Worm (Caenorhabditis elegans) whole organism, L1 larva: Measurements from ENCODE around the gene csn-5.

Experiments used
- C34B4.2 ChIP-seq: sonication (generic microtip); optimal IDR thresholded peaks from 2 replicates; lab custom pipeline; 2017; ENCODE audit warnings: mild to moderate bottlenecking, missing genetic modification characterization, missing compliant biosample characterization
- F16B12.6 ChIP-seq: fragments of 150-350 bp; optimal IDR thresholded peaks from 2 replicates; lab custom pipeline; 2014; ENCODE audit warnings: missing biosample characterization, missing genetic modification characterization
- aha-1 ChIP-seq: fragments of 150-350 bp; optimal IDR thresholded peaks from 2 replicates; lab custom pipeline; 2014; ENCODE audit warnings: missing biosample characterization, missing genetic modification characterization
- alr-1 ChIP-seq: fragments of 200-800 bp; sonication (Bioruptor generic); optimal IDR thresholded peaks from 2 replicates; lab custom pipeline; 2018; ENCODE audit warnings: borderline replicate concordance, mild to moderate bottlenecking, missing genetic modification characterization, missing compliant biosample characterization
- ama-1 ChIP-seq: fragments of 150-350 bp; optimal IDR thresholded peaks from 2 replicates; lab custom pipeline; 2014
- blmp-1 ChIP-seq: fragments of 150-350 bp; optimal IDR thresholded peaks from 2 replicates; lab custom pipeline; 2014; ENCODE audit warnings: missing biosample characterization, missing genetic modification characterization
- ceh-8 ChIP-seq: fragments of 200-800 bp; sonication (Bioruptor generic); optimal IDR thresholded peaks from 2 replicates; lab custom pipeline; 2018; ENCODE audit warnings: mild to moderate bottlenecking, missing genetic modification characterization, moderate library complexity, missing compliant biosample characterization
- ceh-82 ChIP-seq, 3 experiments: fragments of 150-350 bp in 1 of 3; sonication (generic microtip) in 2 of 3; optimal IDR thresholded peaks; 2 replicates each; lab custom pipeline; 2014 to 2017; ENCODE audit warnings: missing biosample characterization in 3 of 3, missing genetic modification characterization in 3 of 3
- ceh-88 ChIP-seq: fragments of 200-800 bp; sonication (Bioruptor generic); IDR thresholded peaks from 2 replicates; pipeline ENCODE4 v1.3.6; 2022; ENCODE audit warnings: missing genetic modification characterization, missing compliant biosample characterization
- ceh-90 ChIP-seq: sonication (generic microtip); optimal IDR thresholded peaks from 2 replicates; lab custom pipeline; 2016; ENCODE audit warnings: missing genetic modification characterization, missing compliant biosample characterization
- dpl-1 ChIP-seq, 3 experiments: fragments of 150-350 bp in 2 of 3; sonication (generic microtip) in 1 of 3; optimal IDR thresholded peaks; 2 replicates each; lab custom pipeline; 2014 to 2017; ENCODE audit warnings: missing biosample characterization in 3 of 3, missing genetic modification characterization in 3 of 3, missing genetic modification reagents in 3 of 3
- dsc-1 ChIP-seq: sonication (generic microtip); optimal IDR thresholded peaks from 2 replicates; lab custom pipeline; 2016; ENCODE audit warnings: mild to moderate bottlenecking, missing genetic modification characterization, missing compliant biosample characterization
- efl-1 ChIP-seq, 4 experiments: fragments of 150-350 bp; optimal IDR thresholded peaks in 3 of 4; peaks in 1 of 4; 1 replicate in 1 of 4; 2 replicates in 3 of 4; lab custom pipeline; 2014; ENCODE audit warnings: missing biosample characterization in 2 of 4, missing genetic modification characterization in 2 of 4, missing genetic modification reagents in 2 of 4
- egl-13 ChIP-seq: sonication (generic microtip); optimal IDR thresholded peaks from 2 replicates; lab custom pipeline; 2016; ENCODE audit warnings: missing genotype, missing genetic modification reagents, missing genetic modification characterization, missing compliant biosample characterization
- egl-27 ChIP-seq, 2 experiments: fragments of 150-350 bp in 1 of 2; sonication (generic microtip); optimal IDR thresholded peaks; 3 replicates each; lab custom pipeline; 2017 to 2018; ENCODE audit warnings: missing biosample characterization in 2 of 2, missing genetic modification characterization in 2 of 2, missing genetic modification reagents in 2 of 2
- elt-2 ChIP-seq: sonication (generic microtip); optimal IDR thresholded peaks from 2 replicates; lab custom pipeline; 2016; ENCODE audit warnings: missing genetic modification characterization, mild to moderate bottlenecking, inconsistent platforms, missing compliant biosample characterization, missing genetic modification reagents
- ets-5 ChIP-seq: fragments of 200-800 bp; sonication (Bioruptor generic); IDR thresholded peaks from 2 replicates; pipeline ENCODE4 v1.3.6; 2022; ENCODE audit warnings: missing genetic modification characterization, missing compliant biosample characterization
- fkh-4 ChIP-seq: sonication (generic microtip); optimal IDR thresholded peaks from 2 replicates; lab custom pipeline; 2016; ENCODE audit warnings: missing compliant biosample characterization, missing genetic modification characterization, borderline replicate concordance
- grh-1 ChIP-seq: fragments of 200-800 bp; sonication (Bioruptor generic); IDR thresholded peaks from 2 replicates; pipeline ENCODE4 v1.3.6; 2022; ENCODE audit warnings: missing genetic modification reagents, missing genetic modification characterization, missing compliant biosample characterization
- hlh-17 ChIP-seq: fragments of 200-800 bp; sonication (Bioruptor generic); optimal IDR thresholded peaks from 2 replicates; lab custom pipeline; 2018; ENCODE audit warnings: missing genetic modification characterization, mild to moderate bottlenecking, missing compliant biosample characterization, moderate library complexity, borderline replicate concordance
- hpl-2 ChIP-seq: fragments of 150-350 bp; optimal IDR thresholded peaks from 2 replicates; lab custom pipeline; 2014; ENCODE audit warnings: missing biosample characterization, missing genetic modification reagents, missing genetic modification characterization
- irx-1 ChIP-seq: sonication (generic microtip); optimal IDR thresholded peaks from 2 replicates; lab custom pipeline; 2016; ENCODE audit warnings: missing genetic modification characterization, missing compliant biosample characterization
- isw-1 ChIP-seq: fragments of 200-800 bp; sonication (Bioruptor generic); IDR thresholded peaks from 2 replicates; pipeline ENCODE4 v1.3.6; 2022; ENCODE audit warnings: missing genetic modification characterization, missing compliant biosample characterization
- lin-13 ChIP-seq: fragments of 150-350 bp; optimal IDR thresholded peaks from 2 replicates; lab custom pipeline; 2014; ENCODE audit warnings: missing biosample characterization, missing genetic modification reagents, missing genetic modification characterization
- lin-14 ChIP-seq: fragments of 200-800 bp; sonication (Bioruptor generic); optimal IDR thresholded peaks from 2 replicates; lab custom pipeline; 2018; ENCODE audit warnings: mild to moderate bottlenecking, missing genetic modification characterization, moderate library complexity, missing compliant biosample characterization
- lin-35 ChIP-seq, 2 experiments: fragments of 150-350 bp; optimal IDR thresholded peaks; 2 replicates each; lab custom pipeline; 2014; ENCODE audit warnings: missing biosample characterization in 2 of 2, missing genetic modification characterization in 2 of 2, missing genetic modification reagents in 2 of 2
- lir-3 ChIP-seq: sonication (generic microtip); optimal IDR thresholded peaks from 2 replicates; lab custom pipeline; 2016; ENCODE audit warnings: mild to moderate bottlenecking, missing genetic modification characterization, moderate library complexity, missing compliant biosample characterization; ENCODE audit not compliant: poor library complexity
- mab-9 ChIP-seq: fragments of 200-800 bp; sonication (Bioruptor generic); IDR thresholded peaks from 2 replicates; pipeline ENCODE4 v1.3.6; 2022; ENCODE audit warnings: missing genetic modification reagents, missing genetic modification characterization, missing compliant biosample characterization
- mdl-1 ChIP-seq, 2 experiments: fragments of 150-350 bp; optimal IDR thresholded peaks; 2 replicates each; lab custom pipeline; 2014 to 2017; ENCODE audit warnings: missing biosample characterization in 2 of 2, missing genetic modification characterization in 2 of 2, inconsistent platforms in 1 of 2
- mef-2 ChIP-seq: fragments of 150-350 bp; optimal IDR thresholded peaks from 2 replicates; lab custom pipeline; 2014; ENCODE audit warnings: missing biosample characterization, missing genetic modification characterization
- mep-1 ChIP-seq: fragments of 150-350 bp; optimal IDR thresholded peaks from 2 replicates; lab custom pipeline; 2014; ENCODE audit warnings: missing biosample characterization, missing genetic modification characterization
- nhr-11 ChIP-seq: fragments of 150-350 bp; optimal IDR thresholded peaks from 2 replicates; lab custom pipeline; 2014; ENCODE audit warnings: missing biosample characterization, missing genetic modification characterization
- nhr-12 ChIP-seq: sonication (generic microtip); optimal IDR thresholded peaks from 2 replicates; lab custom pipeline; 2017; ENCODE audit warnings: missing biosample characterization, missing genetic modification characterization
- nhr-20 ChIP-seq: sonication (generic microtip); optimal IDR thresholded peaks from 2 replicates; lab custom pipeline; 2016; ENCODE audit warnings: mild to moderate bottlenecking, missing genetic modification characterization, missing compliant biosample characterization
- nhr-28 ChIP-seq: fragments of 150-350 bp; optimal IDR thresholded peaks from 2 replicates; lab custom pipeline; 2014; ENCODE audit warnings: missing biosample characterization, missing genetic modification characterization
- nhr-47 ChIP-seq: sonication (generic microtip); optimal IDR thresholded peaks from 2 replicates; lab custom pipeline; 2016; ENCODE audit warnings: mild to moderate bottlenecking, missing genetic modification characterization, moderate library complexity, missing compliant biosample characterization
- nhr-90 ChIP-seq: sonication (generic microtip); optimal IDR thresholded peaks from 2 replicates; lab custom pipeline; 2016; ENCODE audit warnings: mild to moderate bottlenecking, missing genetic modification characterization, missing compliant biosample characterization; ENCODE audit not compliant: poor library complexity
- pag-3 ChIP-seq: sonication (generic microtip); optimal IDR thresholded peaks from 2 replicates; lab custom pipeline; 2017; ENCODE audit warnings: missing genetic modification characterization, mild to moderate bottlenecking, missing compliant biosample characterization, antibody characterized with exemption, borderline replicate concordance; ENCODE audit not compliant: insufficient read depth
- rnt-1 ChIP-seq: sonication (generic microtip); optimal IDR thresholded peaks from 2 replicates; lab custom pipeline; 2016; ENCODE audit warnings: mild to moderate bottlenecking, missing genetic modification characterization, moderate library complexity, missing compliant biosample characterization
- skn-1 ChIP-seq: fragments of 150-350 bp; optimal IDR thresholded peaks from 2 replicates; lab custom pipeline; 2014; ENCODE audit warnings: missing biosample characterization, missing genetic modification characterization
- snu-23 ChIP-seq: sonication (generic microtip); optimal IDR thresholded peaks from 2 replicates; lab custom pipeline; 2016; ENCODE audit warnings: missing genetic modification characterization, missing compliant biosample characterization
- sox-4 ChIP-seq: sonication (generic microtip); optimal IDR thresholded peaks from 2 replicates; lab custom pipeline; 2016; ENCODE audit warnings: missing genetic modification characterization, missing compliant biosample characterization
- sptf-1 ChIP-seq: fragments of 150-350 bp; optimal IDR thresholded peaks from 2 replicates; lab custom pipeline; 2014; ENCODE audit warnings: missing biosample characterization, missing genetic modification characterization
- sup-37 ChIP-seq: fragments of 200-800 bp; sonication (Bioruptor generic); optimal IDR thresholded peaks from 2 replicates; lab custom pipeline; 2018; ENCODE audit warnings: mild to moderate bottlenecking, missing genetic modification characterization, missing compliant biosample characterization
- swsn-7 ChIP-seq: sonication (generic microtip); optimal IDR thresholded peaks from 2 replicates; lab custom pipeline; 2016; ENCODE audit warnings: missing genetic modification characterization, missing compliant biosample characterization
- tlp-1 ChIP-seq: fragments of 150-350 bp; optimal IDR thresholded peaks from 2 replicates; lab custom pipeline; 2014; ENCODE audit warnings: missing biosample characterization, missing genetic modification characterization
- unc-130 ChIP-seq: fragments of 150-350 bp; optimal IDR thresholded peaks from 2 replicates; lab custom pipeline; 2017; ENCODE audit warnings: missing biosample characterization, missing genetic modification characterization, inconsistent platforms
- unc-30 ChIP-seq: sonication (generic microtip); optimal IDR thresholded peaks from 2 replicates; lab custom pipeline; 2017; ENCODE audit warnings: missing biosample characterization, missing genetic modification characterization
- unc-86 ChIP-seq: sonication (generic microtip); optimal IDR thresholded peaks from 2 replicates; lab custom pipeline; 2016; ENCODE audit warnings: missing genetic modification characterization, missing compliant biosample characterization
- unc-98 ChIP-seq: fragments of 200-800 bp; sonication (Bioruptor generic); IDR thresholded peaks from 2 replicates; pipeline ENCODE4 v1.3.6; 2022; ENCODE audit warnings: missing genetic modification characterization, missing compliant biosample characterization
- xbp-1 ChIP-seq: sonication (generic microtip); optimal IDR thresholded peaks from 2 replicates; lab custom pipeline; 2016; ENCODE audit warnings: missing genetic modification characterization, missing compliant biosample characterization
- ztf-4 ChIP-seq: fragments of 150-350 bp; optimal IDR thresholded peaks from 2 replicates; lab custom pipeline; 2014; ENCODE audit warnings: missing biosample characterization, missing genetic modification characterization

The csn-5 gene

ce11 chrIV:5607343-5607742, 42.0 kb upstream of the csn-5 start:
- TF ChIP-seq efl-1 (optimal IDR thresholded peaks at IDR 0.05; lab: Kevin White, UChicago) (peak; percentile 33 to 35), efl-1 (GFP tag; optimal IDR thresholded peaks at IDR 0.05 in 1 of 2; lab: Kevin White, UChicago) (peak; percentile 4 to 92), nhr-28 (tag; lab: Kevin White, UChicago) (no peak), dsc-1 (tag; lab: Kevin White, UChicago) (peak; percentile 36), nhr-90 (no peak), hpl-2 (no peak), unc-30 (tag; lab: Kevin White, UChicago) (no peak), nhr-47 (peak; percentile 62), blmp-1 (tag; lab: Kevin White, UChicago) (no peak), lin-13 (GFP tag; lab: Kevin White, UChicago) (no peak), rnt-1 (peak; percentile 69), sup-37 (GFP tag; lab: Kevin White, UChicago) (no peak), lir-3 (peak; percentile 12), ets-5 (no peak), ama-1 (lab: Kevin White, UChicago) (peak; percentile 48), hlh-17 (GFP tag; lab: Kevin White, UChicago) (no peak), mep-1 (tag; lab: Kevin White, UChicago) (peak; percentile 73), ceh-88 (no peak), ceh-8 (peak; percentile 18), tlp-1 (tag; lab: Kevin White, UChicago) (no peak), nhr-12 (tag; lab: Kevin White, UChicago) (no peak), snu-23 (GFP tag; lab: Kevin White, UChicago) (peak; percentile 54), mdl-1 (tag; optimal IDR thresholded peaks at IDR 0.05; lab: Kevin White, UChicago) (peak in 1 of 2 experiments; percentile 79), ceh-82 (tag; optimal IDR thresholded peaks at IDR 0.05; lab: Kevin White, UChicago) (peak in 1 of 3 experiments; percentile 64), ztf-4 (tag; lab: Kevin White, UChicago) (peak; percentile 80), irx-1 (tag; lab: Kevin White, UChicago) (peak; percentile 56), fkh-4 (tag; lab: Kevin White, UChicago) (no peak), skn-1 (peak; percentile 66), dpl-1 (GFP tag; optimal IDR thresholded peaks at IDR 0.05; lab: Kevin White, UChicago) (peak in 1 of 3 experiments; percentile 46), egl-27 (tag; optimal IDR thresholded peaks at IDR 0.05; lab: Kevin White, UChicago) (no peak), mab-9 (GFP tag; lab: Robert Waterston, UW) (no peak), unc-86 (tag; lab: Kevin White, UChicago) (peak; percentile 19), nhr-11 (tag; lab: Kevin White, UChicago) (no peak), isw-1 (GFP tag; lab: Robert Waterston, UW) (peak; percentile 25; the same call in 1 of the 2 replicates), aha-1 (no peak), lin-35 (GFP tag; optimal IDR thresholded peaks at IDR 0.05; lab: Kevin White, UChicago) (peak; percentile 60 to 63), F16B12.6 (tag; lab: Kevin White, UChicago) (no peak), unc-98 (GFP tag; lab: Robert Waterston, UW) (no peak), lin-14 (GFP tag; lab: Kevin White, UChicago) (peak; percentile 98), egl-13 (tag; lab: Kevin White, UChicago) (no peak), nhr-20 (tag; lab: Kevin White, UChicago) (peak; percentile 39), grh-1 (GFP tag; lab: Robert Waterston, UW) (no peak), C34B4.2 (no peak), mef-2 (tag; lab: Kevin White, UChicago) (no peak), sox-4 (tag; lab: Kevin White, UChicago) (no peak), sptf-1 (tag; lab: Kevin White, UChicago) (no peak), elt-2 (tag; lab: Kevin White, UChicago) (no peak), pag-3 (peak; percentile 51), swsn-7 (peak; percentile 44), unc-130 (tag; lab: Kevin White, UChicago) (no peak), ceh-90 (tag; lab: Kevin White, UChicago) (no peak), xbp-1 (tag; lab: Kevin White, UChicago) (peak; percentile 23), alr-1 (tag; lab: Kevin White, UChicago) (no peak)
